Fruit fly (Drosophila melanogaster) whole organism, prepupa: ENCODE results near the gene CG17819.

ENCODE experiments used
- Blimp-1 ChIP-seq: fragments of 200-800 bp; sonication (Bioruptor generic); optimal IDR thresholded peaks from 3 replicates; lab custom pipeline; 2017; ENCODE audit warnings: missing biosample characterization, missing genetic modification characterization, mild to moderate bottlenecking, moderate library complexity, missing genetic modification reagents
- CG10669 ChIP-seq: fragments of 200-800 bp; sonication (Bioruptor generic); optimal IDR thresholded peaks from 3 replicates; lab custom pipeline; 2018; ENCODE audit warnings: missing biosample characterization, mild to moderate bottlenecking, missing genetic modification characterization, moderate library complexity
- CG11294 ChIP-seq: fragments of 200-800 bp; sonication (Bioruptor generic); IDR thresholded peaks from 2 replicates; pipeline ENCODE4 v1.3.6; 2022; ENCODE audit warnings: missing biosample characterization, missing genetic modification characterization
- CG11762 ChIP-seq: fragments of 200-800 bp; sonication (Bioruptor generic); optimal IDR thresholded peaks from 3 replicates; lab custom pipeline; 2016; ENCODE audit warnings: missing biosample characterization, missing genetic modification characterization; ENCODE audit not compliant: insufficient read depth
- CG11902 ChIP-seq: fragments of 200-800 bp; sonication (Bioruptor generic); optimal IDR thresholded peaks from 3 replicates; lab custom pipeline; 2016; ENCODE audit warnings: missing biosample characterization, missing genetic modification characterization
- CG1621 ChIP-seq: fragments of 200-800 bp; sonication (Bioruptor generic); optimal IDR thresholded peaks from 3 replicates; lab custom pipeline; 2018; ENCODE audit warnings: missing biosample characterization, mild to moderate bottlenecking, missing genetic modification characterization
- CG16779 ChIP-seq: fragments of 200-800 bp; sonication (Bioruptor generic); optimal IDR thresholded peaks from 3 replicates; lab custom pipeline; 2017; ENCODE audit warnings: missing biosample characterization, mild to moderate bottlenecking, missing genetic modification characterization
- CG3919 ChIP-seq: fragments of 200-800 bp; sonication (Bioruptor generic); optimal IDR thresholded peaks from 3 replicates; lab custom pipeline; 2016; ENCODE audit warnings: missing biosample characterization, missing genetic modification characterization
- CG4318 ChIP-seq: fragments of 200-800 bp; sonication (Bioruptor generic); optimal IDR thresholded peaks from 3 replicates; lab custom pipeline; 2017; ENCODE audit warnings: missing biosample characterization, mild to moderate bottlenecking, missing genetic modification characterization
- CG6163 ChIP-seq: fragments of 200-800 bp; sonication (Bioruptor generic); IDR thresholded peaks from 3 replicates; pipeline ENCODE4 v1.3.6; 2022; ENCODE audit warnings: missing biosample characterization, missing genetic modification characterization
- CG6792 ChIP-seq: fragments of 200-800 bp; sonication (Bioruptor generic); optimal IDR thresholded peaks from 3 replicates; lab custom pipeline; 2016; ENCODE audit warnings: missing biosample characterization, missing genetic modification characterization
- CG6854 ChIP-seq: fragments of 200-800 bp; sonication (Bioruptor generic); optimal IDR thresholded peaks from 2 replicates; lab custom pipeline; 2017; ENCODE audit warnings: missing biosample characterization, mild to moderate bottlenecking, missing genetic modification characterization
- CG8119 ChIP-seq: fragments of 200-800 bp; sonication (Bioruptor generic); IDR thresholded peaks from 3 replicates; pipeline ENCODE4 v1.3.6; 2022; ENCODE audit warnings: missing biosample characterization, missing genetic modification characterization
- CG9139 ChIP-seq: fragments of 200-800 bp; sonication (Bioruptor generic); optimal IDR thresholded peaks from 3 replicates; lab custom pipeline; 2017; ENCODE audit warnings: missing biosample characterization, mild to moderate bottlenecking, missing genetic modification characterization
- Eip78C ChIP-seq: fragments of 200-800 bp; sonication (Bioruptor generic); peaks from one replicate; lab custom pipeline; 2016; ENCODE audit warnings: missing biosample characterization, missing genetic modification characterization
- Eip93F ChIP-seq: fragments of 200-800 bp; sonication (Bioruptor generic); optimal IDR thresholded peaks from 2 replicates; lab custom pipeline; 2016; ENCODE audit warnings: missing biosample characterization, mild to moderate bottlenecking, missing genetic modification characterization
- Ets21C ChIP-seq: fragments of 200-800 bp; sonication (Bioruptor generic); optimal IDR thresholded peaks from 3 replicates; lab custom pipeline; 2016; ENCODE audit warnings: missing biosample characterization, missing genetic modification characterization
- Gug ChIP-seq: fragments of 200-800 bp; sonication (Bioruptor generic); IDR thresholded peaks from 2 replicates; pipeline ENCODE4 v1.3.6; 2022; ENCODE audit warnings: missing biosample characterization, missing genetic modification characterization
- Sox14 ChIP-seq: fragments of 200-800 bp; sonication (Bioruptor generic); optimal IDR thresholded peaks from 3 replicates; lab custom pipeline; 2016; ENCODE audit warnings: missing biosample characterization, missing genetic modification characterization
- Sox15 ChIP-seq: fragments of 200-800 bp; sonication (Bioruptor generic); optimal IDR thresholded peaks from 3 replicates; lab custom pipeline; 2016; ENCODE audit warnings: missing biosample characterization, missing genetic modification characterization
- achi ChIP-seq: fragments of 200-800 bp; sonication (Bioruptor generic); optimal IDR thresholded peaks from 3 replicates; lab custom pipeline; 2016; ENCODE audit warnings: missing biosample characterization, missing genetic modification characterization
- dac ChIP-seq: fragments of 200-800 bp; sonication (Bioruptor generic); optimal IDR thresholded peaks from 2 replicates; lab custom pipeline; 2017; ENCODE audit warnings: missing biosample characterization, mild to moderate bottlenecking, missing genetic modification characterization
- eg ChIP-seq: fragments of 200-800 bp; sonication (Bioruptor generic); IDR thresholded peaks from 3 replicates; pipeline ENCODE4 v1.3.6; 2022; ENCODE audit warnings: missing biosample characterization, missing genetic modification characterization
- lz ChIP-seq: fragments of 200-800 bp; sonication (Bioruptor generic); optimal IDR thresholded peaks from 3 replicates; lab custom pipeline; 2016; ENCODE audit warnings: missing biosample characterization, missing genetic modification characterization
- net ChIP-seq: fragments of 200-800 bp; sonication (Bioruptor generic); optimal IDR thresholded peaks from 3 replicates; lab custom pipeline; 2016; ENCODE audit warnings: missing biosample characterization, missing genetic modification characterization
- pdm3 ChIP-seq: fragments of 200-800 bp; sonication (Bioruptor generic); optimal IDR thresholded peaks from 3 replicates; lab custom pipeline; 2016; ENCODE audit warnings: missing biosample characterization, missing genetic modification characterization
- salr ChIP-seq, 2 experiments: fragments of 200-800 bp; sonication (Bioruptor generic); optimal IDR thresholded peaks; 3 replicates each; lab custom pipeline; 2016 to 2018; ENCODE audit warnings: missing biosample characterization in 2 of 2, missing genetic modification characterization in 2 of 2, mild to moderate bottlenecking in 1 of 2
- ss ChIP-seq, 2 experiments: fragments of 200-800 bp; sonication (Bioruptor generic); optimal IDR thresholded peaks; 2 replicates in 1 of 2; 3 replicates in 1 of 2; lab custom pipeline; 2017 to 2018; ENCODE audit warnings: mild to moderate bottlenecking in 2 of 2, missing biosample characterization in 2 of 2, missing genetic modification characterization in 2 of 2, moderate library complexity in 1 of 2
- svp ChIP-seq: fragments of 200-800 bp; sonication (Bioruptor generic); peaks from one replicate; lab custom pipeline; 2016; ENCODE audit warnings: missing biosample characterization, missing genetic modification characterization
- topi ChIP-seq: fragments of 200-800 bp; sonication (Bioruptor generic); optimal IDR thresholded peaks from 3 replicates; lab custom pipeline; 2016; ENCODE audit warnings: missing biosample characterization, missing genetic modification characterization
- vri ChIP-seq: fragments of 200-800 bp; sonication (Bioruptor generic); optimal IDR thresholded peaks from 3 replicates; lab custom pipeline; 2016; ENCODE audit warnings: missing biosample characterization, mild to moderate bottlenecking, missing genetic modification characterization

Gene CG17819

DNA sequence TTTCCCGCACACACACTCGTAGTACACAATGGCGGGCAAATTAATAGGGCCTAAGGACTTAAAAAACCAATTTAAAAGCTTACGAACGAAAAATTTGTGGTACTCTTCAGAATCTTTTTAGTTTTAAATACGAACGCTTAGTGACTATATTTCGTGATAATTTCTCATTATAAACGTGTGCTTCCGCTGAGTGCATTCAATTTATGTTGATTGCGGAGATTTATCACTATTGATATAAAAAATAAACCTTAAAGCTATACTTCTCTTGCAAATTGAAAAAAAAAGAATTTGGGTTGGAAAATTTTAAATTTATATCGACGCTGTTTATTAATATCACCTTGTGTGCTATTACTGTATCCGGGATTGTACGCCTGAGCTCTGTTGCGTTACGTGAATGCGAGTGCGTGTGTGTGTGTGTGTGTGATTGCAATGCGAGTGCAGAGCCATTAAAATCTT, 36.3 kb downstream of the CG17819 start (continued):
- TF ChIP-seq salr (GFP tag; optimal IDR thresholded peaks at IDR 0.05; lab: Kevin White, UChicago) (peak; percentile 47 to 97), net (GFP tag; lab: Kevin White, UChicago) (peak; percentile 95), CG11762 (GFP tag; lab: Kevin White, UChicago) (peak; percentile 94), topi (GFP tag; lab: Kevin White, UChicago) (peak; percentile 98), Sox15 (peak; percentile 93), Eip93F (GFP tag; lab: Kevin White, UChicago) (peak; percentile 91), Ets21C (peak; percentile 93), CG8119 (GFP tag; lab: Robert Waterston, UW) (peak; percentile 94), achi (GFP tag; lab: Kevin White, UChicago) (peak; percentile 93), CG11294 (GFP tag; lab: Robert Waterston, UW) (peak; percentile 83), ss (GFP tag; optimal IDR thresholded peaks at IDR 0.05; lab: Kevin White, UChicago) (peak; percentile 95), lz (peak; percentile 98), CG4318 (peak; percentile 92)

DNA sequence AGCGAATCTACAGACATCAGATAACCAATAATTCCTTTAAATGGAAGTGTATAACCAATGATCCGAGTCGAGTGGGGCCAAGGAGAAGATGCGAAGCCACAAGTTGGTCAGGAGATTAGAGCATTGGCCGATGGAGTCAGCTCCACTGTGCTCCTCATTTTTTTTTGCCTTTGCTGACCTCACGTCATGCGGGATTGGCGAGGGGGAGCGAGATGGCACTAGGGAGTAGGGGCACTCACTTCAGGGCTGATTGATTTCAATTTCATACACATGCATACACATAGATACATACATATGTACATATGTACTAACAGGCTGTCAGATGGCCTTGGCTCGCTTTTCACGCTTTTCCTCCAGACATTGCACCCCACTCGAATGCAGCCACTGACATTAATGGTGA, 37.1 kb downstream of the CG17819 start:
- TF ChIP-seq Eip78C (GFP tag; lab: Kevin White, UChicago) (peak; percentile 54), eg (GFP tag; lab: Robert Waterston, UW) (0 out of 3 replicates have a peak, but pooled peaks have one; percentile 18), CG1621 (tag; lab: Kevin White, UChicago) (no peak), CG9139 (no peak), Gug (GFP tag; lab: Robert Waterston, UW) (no peak), CG6163 (GFP tag; lab: Robert Waterston, UW) (peak; percentile 43; the same call in 1 of the 3 replicates), svp (GFP tag; lab: Kevin White, UChicago) (peak; percentile 98)

DNA sequence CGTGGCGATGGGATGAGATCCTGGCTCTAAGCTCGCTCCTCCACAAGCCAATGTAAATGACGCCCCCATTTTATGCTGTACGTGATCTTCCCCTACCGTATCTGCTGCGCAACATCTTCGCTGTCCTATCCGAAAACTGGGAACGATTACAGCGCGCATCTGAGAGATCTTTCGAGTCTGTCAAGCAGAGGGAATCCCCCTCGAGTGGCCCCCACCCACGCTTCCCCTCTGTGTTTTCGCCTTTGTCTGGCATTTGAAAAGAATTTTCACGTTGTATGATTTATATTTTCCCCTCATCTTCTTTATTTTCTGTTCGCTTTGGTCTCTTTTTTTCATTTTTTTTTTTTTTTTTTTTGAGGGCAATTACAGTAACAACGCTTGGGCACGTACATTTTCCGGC, 37.9 kb downstream of the CG17819 start:
- peak; percentile 19; the same call in 1 of the 3 replicates for TF ChIP-seq CG8119 (GFP tag; lab: Robert Waterston, UW)
- TF ChIP-seq Gug (GFP tag; lab: Robert Waterston, UW), result no peak
- TF ChIP-seq, all 60 proteins: peak for 1

DNA sequence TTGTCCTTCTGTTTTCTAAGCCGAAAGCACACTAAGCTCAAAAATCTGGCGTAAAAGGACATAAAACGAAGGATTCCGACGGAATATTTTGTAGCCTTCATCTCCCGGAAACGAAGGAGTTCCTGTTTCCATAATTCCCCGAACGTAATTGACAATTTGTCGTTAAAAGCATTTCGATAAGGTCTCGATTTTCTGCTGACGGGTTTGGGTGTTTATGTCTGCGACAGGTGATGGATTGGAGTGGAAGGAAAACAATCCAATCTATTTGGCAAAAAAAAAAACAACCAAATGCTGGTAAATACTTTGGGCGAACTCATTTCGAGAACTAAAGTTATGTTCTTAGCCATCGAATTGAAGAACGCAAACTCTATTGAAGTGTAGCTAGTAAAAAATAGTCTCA, 38.8 kb downstream of the CG17819 start, which contains the start of gene Gr93d:
Gr93d (minus strand) TSS at position 101 of the 400 bp plus-strand sequence.
- TF ChIP-seq ss (GFP tag; optimal IDR thresholded peaks at IDR 0.05; lab: Kevin White, UChicago) (no peak), Gug (GFP tag; lab: Robert Waterston, UW) (no peak), dac (no peak), CG6792 (no peak), net (GFP tag; lab: Kevin White, UChicago) (no peak)

DNA sequence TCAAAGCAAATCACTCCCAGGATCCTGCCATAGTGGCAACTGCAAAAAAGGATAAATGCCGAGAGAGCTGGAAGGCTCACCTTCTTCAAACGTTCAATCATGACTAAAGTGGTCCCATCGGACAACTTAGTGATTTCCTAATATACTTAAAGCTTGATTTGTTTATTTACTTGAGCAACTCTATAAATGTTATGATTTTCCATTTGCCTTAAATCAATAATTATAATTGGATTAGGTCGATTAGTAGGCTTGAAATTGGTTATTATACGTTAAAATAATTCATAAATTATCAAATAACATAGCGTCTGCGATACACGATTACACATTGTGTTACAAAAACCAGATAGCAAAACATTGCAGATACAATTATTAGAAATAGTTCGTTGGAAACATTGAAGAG, 40.2 kb downstream of the CG17819 start, which contains the start of gene Gr93c:
Gr93c (minus strand) TSS at position 101 of the 400 bp plus-strand sequence.
- no peak for TF ChIP-seq CG3919
- no peak for TF ChIP-seq CG16779 (tag; lab: Kevin White, UChicago)
- no peak for TF ChIP-seq Sox14
- no peak for TF ChIP-seq vri (GFP tag; lab: Kevin White, UChicago)
- no peak for TF ChIP-seq CG8119 (GFP tag; lab: Robert Waterston, UW)

DNA sequence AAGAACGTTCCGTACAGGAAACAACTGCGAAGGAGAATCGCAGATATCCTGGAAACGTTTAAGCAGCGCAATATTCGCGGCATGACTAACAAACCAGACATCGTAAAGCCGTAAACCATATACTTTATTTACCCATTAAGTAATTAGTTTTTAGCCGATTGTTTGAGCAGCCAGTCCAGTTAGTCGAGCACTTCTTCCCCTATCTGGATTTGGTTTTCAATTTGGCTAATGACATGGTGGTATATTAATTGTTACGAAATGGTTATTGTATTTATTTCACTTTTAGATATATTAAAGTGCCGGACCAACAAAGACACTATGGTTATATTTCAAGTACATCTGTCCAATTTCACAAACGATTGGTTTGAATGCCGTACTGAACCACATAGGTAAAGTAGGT, 41.7 kb downstream of the CG17819 start, which contains the start of gene Gr93b:
Gr93b (minus strand) TSS at position 101 of the 400 bp plus-strand sequence.
- TF ChIP-seq CG10669, result no peak
- TF ChIP-seq CG11902, result no peak
- TF ChIP-seq CG9139, result no peak
- no peak for TF ChIP-seq CG6854 (GFP tag; lab: Kevin White, UChicago)
- no peak for TF ChIP-seq Blimp-1 (GFP tag; lab: Kevin White, UChicago)
- TF ChIP-seq vri (GFP tag; lab: Kevin White, UChicago), result no peak
- TF ChIP-seq CG16779 (tag; lab: Kevin White, UChicago), result no peak
- no peak for TF ChIP-seq Gug (GFP tag; lab: Robert Waterston, UW)
- TF ChIP-seq pdm3 (GFP tag; lab: Kevin White, UChicago), result no peak
